Worm (Caenorhabditis elegans) whole organism, L1 larva: ENCODE data around the gene gos-28.
A peak's percentile ranks its signal among the peaks of the same experiment; 100 is the strongest.

ENCODE experiments used
- C16A3.4 ChIP-seq: fragments of 150-350 bp; optimal IDR thresholded peaks from 2 replicates; lab custom pipeline; 2014; ENCODE audit warnings: missing biosample characterization, missing genetic modification characterization
- F16B12.6 ChIP-seq: fragments of 150-350 bp; optimal IDR thresholded peaks from 2 replicates; lab custom pipeline; 2014; ENCODE audit warnings: missing biosample characterization, missing genetic modification characterization
- alr-1 ChIP-seq: fragments of 200-800 bp; sonication (Bioruptor generic); optimal IDR thresholded peaks from 2 replicates; lab custom pipeline; 2018; ENCODE audit warnings: borderline replicate concordance, mild to moderate bottlenecking, missing genetic modification characterization, missing compliant biosample characterization
- aly-2 ChIP-seq: fragments of 150-350 bp; optimal IDR thresholded peaks from 2 replicates; lab custom pipeline; 2014; ENCODE audit warnings: missing biosample characterization, missing genetic modification characterization
- ama-1 ChIP-seq: fragments of 150-350 bp; optimal IDR thresholded peaks from 2 replicates; lab custom pipeline; 2014
- blmp-1 ChIP-seq: fragments of 150-350 bp; optimal IDR thresholded peaks from 2 replicates; lab custom pipeline; 2014; ENCODE audit warnings: missing biosample characterization, missing genetic modification characterization
- ceh-82 ChIP-seq, 3 experiments: fragments of 150-350 bp in 1 of 3; sonication (generic microtip) in 2 of 3; optimal IDR thresholded peaks; 2 replicates each; lab custom pipeline; 2014 to 2017; ENCODE audit warnings: missing biosample characterization in 3 of 3, missing genetic modification characterization in 3 of 3
- ceh-90 ChIP-seq: sonication (generic microtip); optimal IDR thresholded peaks from 2 replicates; lab custom pipeline; 2016; ENCODE audit warnings: missing genetic modification characterization, missing compliant biosample characterization
- ces-1 ChIP-seq: fragments of 150-350 bp; optimal IDR thresholded peaks from 2 replicates; lab custom pipeline; 2014; ENCODE audit warnings: missing biosample characterization, missing genetic modification reagents, missing genetic modification characterization
- dpl-1 ChIP-seq, 3 experiments: fragments of 150-350 bp in 2 of 3; sonication (generic microtip) in 1 of 3; optimal IDR thresholded peaks; 2 replicates each; lab custom pipeline; 2014 to 2017; ENCODE audit warnings: missing biosample characterization in 3 of 3, missing genetic modification characterization in 3 of 3, missing genetic modification reagents in 3 of 3
- dsc-1 ChIP-seq: sonication (generic microtip); optimal IDR thresholded peaks from 2 replicates; lab custom pipeline; 2016; ENCODE audit warnings: mild to moderate bottlenecking, missing genetic modification characterization, missing compliant biosample characterization
- efl-1 ChIP-seq, 4 experiments: fragments of 150-350 bp; optimal IDR thresholded peaks in 3 of 4; peaks in 1 of 4; 1 replicate in 1 of 4; 2 replicates in 3 of 4; lab custom pipeline; 2014; ENCODE audit warnings: missing biosample characterization in 2 of 4, missing genetic modification characterization in 2 of 4, missing genetic modification reagents in 2 of 4
- egl-13 ChIP-seq: sonication (generic microtip); optimal IDR thresholded peaks from 2 replicates; lab custom pipeline; 2016; ENCODE audit warnings: missing genotype, missing genetic modification reagents, missing genetic modification characterization, missing compliant biosample characterization
- elt-3 ChIP-seq, 6 experiments: fragments of 150-350 bp in 1 of 6; sonication (generic microtip); optimal IDR thresholded peaks; 2 replicates each; lab custom pipeline; 2017 to 2018; ENCODE audit warnings: missing biosample characterization in 6 of 6, missing genetic modification characterization in 6 of 6, inconsistent platforms in 1 of 6
- fkh-10 ChIP-seq: sonication (generic microtip); optimal IDR thresholded peaks from 2 replicates; lab custom pipeline; 2017; ENCODE audit warnings: missing biosample characterization, missing genetic modification reagents, missing genetic modification characterization
- fkh-4 ChIP-seq: sonication (generic microtip); optimal IDR thresholded peaks from 2 replicates; lab custom pipeline; 2016; ENCODE audit warnings: missing compliant biosample characterization, missing genetic modification characterization, borderline replicate concordance
- fkh-8 ChIP-seq: sonication (generic microtip); optimal IDR thresholded peaks from 2 replicates; lab custom pipeline; 2016; ENCODE audit warnings: mild to moderate bottlenecking, missing genetic modification characterization, missing compliant biosample characterization
- hpl-2 ChIP-seq: fragments of 150-350 bp; optimal IDR thresholded peaks from 2 replicates; lab custom pipeline; 2014; ENCODE audit warnings: missing biosample characterization, missing genetic modification reagents, missing genetic modification characterization
- lin-13 ChIP-seq: fragments of 150-350 bp; optimal IDR thresholded peaks from 2 replicates; lab custom pipeline; 2014; ENCODE audit warnings: missing biosample characterization, missing genetic modification reagents, missing genetic modification characterization
- lin-14 ChIP-seq: fragments of 200-800 bp; sonication (Bioruptor generic); optimal IDR thresholded peaks from 2 replicates; lab custom pipeline; 2018; ENCODE audit warnings: mild to moderate bottlenecking, missing genetic modification characterization, moderate library complexity, missing compliant biosample characterization
- lin-15B ChIP-seq: fragments of 150-350 bp; sonication (generic microtip); optimal IDR thresholded peaks from 3 replicates; lab custom pipeline; 2014; ENCODE audit warnings: missing biosample characterization, missing genetic modification characterization
- lin-35 ChIP-seq, 2 experiments: fragments of 150-350 bp; optimal IDR thresholded peaks; 2 replicates each; lab custom pipeline; 2014; ENCODE audit warnings: missing biosample characterization in 2 of 2, missing genetic modification characterization in 2 of 2, missing genetic modification reagents in 2 of 2
- lsy-2 ChIP-seq, 2 experiments: fragments of 150-350 bp; optimal IDR thresholded peaks; 2 replicates each; lab custom pipeline; 2014; ENCODE audit warnings: missing biosample characterization in 2 of 2, missing genetic modification characterization in 2 of 2
- mdl-1 ChIP-seq, 2 experiments: fragments of 150-350 bp; optimal IDR thresholded peaks; 2 replicates each; lab custom pipeline; 2014 to 2017; ENCODE audit warnings: missing biosample characterization in 2 of 2, missing genetic modification characterization in 2 of 2, inconsistent platforms in 1 of 2
- mef-2 ChIP-seq: fragments of 150-350 bp; optimal IDR thresholded peaks from 2 replicates; lab custom pipeline; 2014; ENCODE audit warnings: missing biosample characterization, missing genetic modification characterization
- mep-1 ChIP-seq: fragments of 150-350 bp; optimal IDR thresholded peaks from 2 replicates; lab custom pipeline; 2014; ENCODE audit warnings: missing biosample characterization, missing genetic modification characterization
- nhr-11 ChIP-seq: fragments of 150-350 bp; optimal IDR thresholded peaks from 2 replicates; lab custom pipeline; 2014; ENCODE audit warnings: missing biosample characterization, missing genetic modification characterization
- nhr-12 ChIP-seq: sonication (generic microtip); optimal IDR thresholded peaks from 2 replicates; lab custom pipeline; 2017; ENCODE audit warnings: missing biosample characterization, missing genetic modification characterization
- nhr-20 ChIP-seq: sonication (generic microtip); optimal IDR thresholded peaks from 2 replicates; lab custom pipeline; 2016; ENCODE audit warnings: mild to moderate bottlenecking, missing genetic modification characterization, missing compliant biosample characterization
- nhr-28 ChIP-seq: fragments of 150-350 bp; optimal IDR thresholded peaks from 2 replicates; lab custom pipeline; 2014; ENCODE audit warnings: missing biosample characterization, missing genetic modification characterization
- nhr-47 ChIP-seq: sonication (generic microtip); optimal IDR thresholded peaks from 2 replicates; lab custom pipeline; 2016; ENCODE audit warnings: mild to moderate bottlenecking, missing genetic modification characterization, moderate library complexity, missing compliant biosample characterization
- nhr-71 ChIP-seq: sonication (generic microtip); optimal IDR thresholded peaks from 2 replicates; lab custom pipeline; 2016; ENCODE audit warnings: mild to moderate bottlenecking, missing genetic modification characterization, moderate library complexity, missing compliant biosample characterization
- nhr-84 ChIP-seq: sonication (generic microtip); optimal IDR thresholded peaks from 2 replicates; lab custom pipeline; 2017; ENCODE audit warnings: missing biosample characterization, missing genetic modification characterization
- nhr-85 ChIP-seq: sonication (generic microtip); peaks from one replicate; lab custom pipeline; 2016; ENCODE audit warnings: missing genetic modification characterization, inconsistent platforms, missing compliant biosample characterization
- nhr-90 ChIP-seq: sonication (generic microtip); optimal IDR thresholded peaks from 2 replicates; lab custom pipeline; 2016; ENCODE audit warnings: mild to moderate bottlenecking, missing genetic modification characterization, missing compliant biosample characterization; ENCODE audit not compliant: poor library complexity
- pag-3 ChIP-seq: sonication (generic microtip); optimal IDR thresholded peaks from 2 replicates; lab custom pipeline; 2017; ENCODE audit warnings: missing genetic modification characterization, mild to moderate bottlenecking, missing compliant biosample characterization, antibody characterized with exemption, borderline replicate concordance; ENCODE audit not compliant: insufficient read depth
- pqm-1 ChIP-seq: sonication (generic microtip); optimal IDR thresholded peaks from 3 replicates; lab custom pipeline; 2017; ENCODE audit warnings: missing biosample characterization, missing genetic modification characterization
- rnt-1 ChIP-seq: sonication (generic microtip); optimal IDR thresholded peaks from 2 replicates; lab custom pipeline; 2016; ENCODE audit warnings: mild to moderate bottlenecking, missing genetic modification characterization, moderate library complexity, missing compliant biosample characterization
- snpc-4 ChIP-seq: fragments of 150-350 bp; optimal IDR thresholded peaks from 2 replicates; lab custom pipeline; 2014; ENCODE audit warnings: missing biosample characterization, missing genetic modification characterization
- snu-23 ChIP-seq: sonication (generic microtip); optimal IDR thresholded peaks from 2 replicates; lab custom pipeline; 2016; ENCODE audit warnings: missing genetic modification characterization, missing compliant biosample characterization
- sup-37 ChIP-seq: fragments of 200-800 bp; sonication (Bioruptor generic); optimal IDR thresholded peaks from 2 replicates; lab custom pipeline; 2018; ENCODE audit warnings: mild to moderate bottlenecking, missing genetic modification characterization, missing compliant biosample characterization
- tbx-2 ChIP-seq: sonication (generic microtip); optimal IDR thresholded peaks from 2 replicates; lab custom pipeline; 2016; ENCODE audit warnings: missing genetic modification characterization, missing compliant biosample characterization
- unc-30 ChIP-seq: sonication (generic microtip); optimal IDR thresholded peaks from 2 replicates; lab custom pipeline; 2017; ENCODE audit warnings: missing biosample characterization, missing genetic modification characterization
- xbp-1 ChIP-seq: sonication (generic microtip); optimal IDR thresholded peaks from 2 replicates; lab custom pipeline; 2016; ENCODE audit warnings: missing genetic modification characterization, missing compliant biosample characterization

Gene gos-28

DNA sequence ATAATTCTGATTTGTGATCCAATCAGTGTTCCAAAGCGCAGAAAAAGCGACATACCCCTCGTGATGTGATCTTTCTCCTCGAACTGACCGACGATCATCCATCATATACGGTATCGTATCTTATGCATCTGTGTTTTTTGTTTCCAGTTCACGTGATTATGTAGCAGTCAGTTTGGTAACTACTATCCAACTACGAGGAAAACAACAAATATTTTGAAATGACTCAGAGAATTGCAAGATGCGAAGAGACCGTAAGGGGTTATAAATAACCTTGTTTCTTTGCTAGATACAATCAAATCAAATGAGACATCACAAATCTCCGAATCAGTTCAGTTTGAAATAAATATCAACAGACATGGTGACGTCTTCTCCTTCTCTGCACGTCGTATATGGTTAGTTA lies 48.8 kb downstream of the gos-28 start (continued):
- peak; percentile 54 for TF ChIP-seq nhr-47 (tag; lab: Kevin White, UChicago)
- TF ChIP-seq nhr-71 (tag; lab: Kevin White, UChicago): peak; percentile 85
- TF ChIP-seq C16A3.4 (tag; lab: Kevin White, UChicago): peak; percentile 69
- TF ChIP-seq elt-3 (tag; optimal IDR thresholded peaks at IDR 0.05; lab: Kevin White, UChicago): peak in 3 of 6 experiments; percentile 27 to 90 (median 89)
- TF ChIP-seq mef-2: no peak
- no peak for TF ChIP-seq nhr-12 (tag; lab: Kevin White, UChicago)
- peak; percentile 89 for TF ChIP-seq nhr-20 (tag; lab: Kevin White, UChicago)
- peak; percentile 63 for TF ChIP-seq tbx-2 (tag; lab: Kevin White, UChicago)
- TF ChIP-seq nhr-90 (tag; lab: Kevin White, UChicago): peak; percentile 84
- peak in 1 of 2 experiments; percentile 59 for TF ChIP-seq lin-35 (GFP tag; optimal IDR thresholded peaks at IDR 0.05; lab: Kevin White, UChicago)
- TF ChIP-seq aly-2 (tag; lab: Kevin White, UChicago): no peak
- peak; percentile 50 to 72 for TF ChIP-seq lsy-2 (tag; optimal IDR thresholded peaks at IDR 0.05; lab: Kevin White, UChicago)
- TF ChIP-seq efl-1 (optimal IDR thresholded peaks at IDR 0.05; lab: Kevin White, UChicago): peak in 1 of 2 experiments; percentile 8
- peak in 1 of 2 experiments; percentile 85 for TF ChIP-seq efl-1 (GFP tag; optimal IDR thresholded peaks at IDR 0.05 in 1 of 2; lab: Kevin White, UChicago)

ce11 chrIII:7299466-7299865 lies 49.5 kb downstream of the gos-28 start, which contains the start of the genes B0361.14 and B0361.9:
TSS of gene B0361.14 (minus strand) at chrIII:7299531.
TSS of gene B0361.9 (minus strand) at chrIII:7299631.
- no peak for TF ChIP-seq nhr-84 (tag; lab: Kevin White, UChicago)
- TF ChIP-seq lin-35 (GFP tag; optimal IDR thresholded peaks at IDR 0.05; lab: Kevin White, UChicago): peak in 1 of 2 experiments; percentile 20
- peak; percentile 94 for TF ChIP-seq blmp-1 (tag; lab: Kevin White, UChicago)
- peak; percentile 41 for TF ChIP-seq lin-14 (GFP tag; lab: Kevin White, UChicago)
- peak; percentile 25 for TF ChIP-seq nhr-71 (tag; lab: Kevin White, UChicago)
- TF ChIP-seq efl-1 (optimal IDR thresholded peaks at IDR 0.05; lab: Kevin White, UChicago): no peak
- TF ChIP-seq efl-1 (GFP tag; optimal IDR thresholded peaks at IDR 0.05 in 1 of 2; lab: Kevin White, UChicago): peak in 1 of 2 experiments; percentile 84
- TF ChIP-seq elt-3 (tag; optimal IDR thresholded peaks at IDR 0.05; lab: Kevin White, UChicago): peak in 2 of 6 experiments; percentile 13 to 26
- peak; percentile 47 for TF ChIP-seq nhr-20 (tag; lab: Kevin White, UChicago)
- no peak for TF ChIP-seq nhr-90 (tag; lab: Kevin White, UChicago)
- TF ChIP-seq snu-23 (GFP tag; lab: Kevin White, UChicago): peak; percentile 33
- TF ChIP-seq fkh-8 (tag; lab: Kevin White, UChicago): no peak
- TF ChIP-seq snpc-4 (tag; lab: Kevin White, UChicago): no peak
- TF ChIP-seq mep-1 (tag; lab: Kevin White, UChicago): peak; percentile 1
- peak; percentile 0 for TF ChIP-seq rnt-1
- TF ChIP-seq lsy-2 (tag; optimal IDR thresholded peaks at IDR 0.05; lab: Kevin White, UChicago): peak in 1 of 2 experiments; percentile 28
- no peak for TF ChIP-seq alr-1
- TF ChIP-seq nhr-85 (tag; lab: Kevin White, UChicago): peak; percentile 67

DNA sequence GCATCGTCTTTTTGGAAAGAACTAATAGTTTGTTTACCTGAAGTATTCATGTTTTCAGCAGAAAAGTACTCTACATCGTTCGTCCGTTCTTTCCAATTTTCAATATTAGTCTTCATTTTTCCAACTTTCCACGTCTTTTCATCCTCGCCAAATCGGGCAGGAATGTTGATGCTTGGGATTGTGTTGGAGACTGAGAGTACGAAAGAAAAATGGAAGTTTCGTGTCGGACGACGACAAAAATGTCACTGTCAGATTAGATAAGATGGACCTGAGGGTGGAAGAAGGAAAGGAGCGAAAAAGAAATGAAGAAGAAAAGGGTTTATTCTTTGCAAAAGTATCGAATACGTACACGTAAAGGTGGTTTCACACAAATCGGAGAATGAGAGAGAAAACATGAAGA lies 50.9 kb downstream of the gos-28 start:
- TF ChIP-seq fkh-10 (GFP tag; lab: Kevin White, UChicago): no peak
- TF ChIP-seq egl-13 (tag; lab: Kevin White, UChicago): no peak
- peak in 4 of 6 experiments; percentile 17 to 89 (median 46) for TF ChIP-seq elt-3 (tag; optimal IDR thresholded peaks at IDR 0.05; lab: Kevin White, UChicago)
- no peak for TF ChIP-seq C16A3.4 (tag; lab: Kevin White, UChicago)
- peak; percentile 81 for TF ChIP-seq blmp-1 (tag; lab: Kevin White, UChicago)
- no peak for TF ChIP-seq unc-30 (tag; lab: Kevin White, UChicago)
- TF ChIP-seq mef-2: no peak
- TF ChIP-seq fkh-4 (tag; lab: Kevin White, UChicago): no peak
- no peak for TF ChIP-seq nhr-28
- no peak for TF ChIP-seq fkh-8 (tag; lab: Kevin White, UChicago)
- TF ChIP-seq nhr-47 (tag; lab: Kevin White, UChicago): no peak
- no peak for TF ChIP-seq tbx-2 (tag; lab: Kevin White, UChicago)
- TF ChIP-seq hpl-2 (GFP tag; lab: Kevin White, UChicago): no peak
- peak; percentile 54 for TF ChIP-seq lin-14 (GFP tag; lab: Kevin White, UChicago)
- no peak for TF ChIP-seq rnt-1
- TF ChIP-seq ceh-82 (tag; optimal IDR thresholded peaks at IDR 0.05; lab: Kevin White, UChicago): no peak
- TF ChIP-seq nhr-71 (tag; lab: Kevin White, UChicago): peak; percentile 10
- no peak for TF ChIP-seq mdl-1 (tag; optimal IDR thresholded peaks at IDR 0.05; lab: Kevin White, UChicago)
- TF ChIP-seq xbp-1: no peak
- no peak for TF ChIP-seq nhr-11 (tag; lab: Kevin White, UChicago)
- TF ChIP-seq F16B12.6 (tag; lab: Kevin White, UChicago): no peak
- no peak for TF ChIP-seq dpl-1 (GFP tag; optimal IDR thresholded peaks at IDR 0.05; lab: Kevin White, UChicago)
- peak; percentile 15 for TF ChIP-seq nhr-20 (tag; lab: Kevin White, UChicago)
- peak; percentile 2 to 32 for TF ChIP-seq lsy-2 (tag; optimal IDR thresholded peaks at IDR 0.05; lab: Kevin White, UChicago)
- TF ChIP-seq ceh-90: no peak
- TF ChIP-seq ama-1 (lab: Kevin White, UChicago): no peak
- peak; percentile 80 for TF ChIP-seq nhr-85 (tag; lab: Kevin White, UChicago)
- no peak for TF ChIP-seq lin-13
- no peak for TF ChIP-seq lin-15B (tag; lab: Kevin White, UChicago)
- TF ChIP-seq sup-37 (GFP tag; lab: Kevin White, UChicago): no peak
- TF ChIP-seq dsc-1 (tag; lab: Kevin White, UChicago): no peak
- no peak for TF ChIP-seq pag-3
- TF ChIP-seq ces-1 (GFP tag; lab: Kevin White, UChicago): no peak
- TF ChIP-seq pqm-1 (tag; lab: Kevin White, UChicago): no peak
